Fruit fly (Drosophila melanogaster): ENCODE results near the gene Usp32.

The Usp32 gene

dm6 chr3L:19909234-19910053 lies 38.5 kb downstream of the Usp32 start (continued):
- TF ChIP-seq kni (GFP tag; optimal IDR thresholded peaks at IDR 0.05) (no peak), CG17802 (tag; optimal IDR thresholded peaks at IDR 0.05) (no peak), CG11093 (GFP tag; IDR thresholded peaks at IDR 0.05) (no peak), CG30020 (tag; optimal IDR thresholded peaks at IDR 0.05) (peak; percentile 38), dan (GFP tag; IDR thresholded peaks at IDR 0.05) (no peak), CG14965 (GFP tag; optimal IDR thresholded peaks at IDR 0.05; ENCODE audit: borderline replicate concordance) (no peak), BtbVII (GFP tag; optimal IDR thresholded peaks at IDR 0.05) (peak; percentile 29), C15 (GFP tag; IDR thresholded peaks at IDR 0.05) (no peak), CG13624 (GFP tag; optimal IDR thresholded peaks at IDR 0.05) (no peak), E2f2 (GFP tag; IDR thresholded peaks at IDR 0.05) (no peak), Elba2 (GFP tag; optimal IDR thresholded peaks at IDR 0.05) (peak; percentile 55), phol (tag; optimal IDR thresholded peaks at IDR 0.05) (peak; percentile 89), CG16779 (GFP tag; IDR thresholded peaks at IDR 0.05) (no peak), CG18619 (GFP tag; optimal IDR thresholded peaks at IDR 0.05) (no peak), zen2 (GFP tag; IDR thresholded peaks at IDR 0.05; ENCODE audit: partially characterized antibody) (no peak), her (GFP tag; optimal IDR thresholded peaks at IDR 0.05) (peak; percentile 14), CG13287 (GFP tag; IDR thresholded peaks at IDR 0.05; ENCODE audit: partially characterized antibody) (no peak; the same call in 1 of the 2 replicates), corto (GFP tag; optimal IDR thresholded peaks at IDR 0.05) (no peak), Oli (tag; optimal IDR thresholded peaks at IDR 0.05) (no peak), CG14441 (GFP tag; IDR thresholded peaks at IDR 0.05) (no peak), gsb-n (tag; optimal IDR thresholded peaks at IDR 0.05) (no peak), CG2202 (tag; optimal IDR thresholded peaks at IDR 0.05) (peak; percentile 15), CG10267 (tag; optimal IDR thresholded peaks at IDR 0.05) (peak; percentile 68), Lim3 (GFP tag; IDR thresholded peaks at IDR 0.05) (no peak), Gug (GFP tag; IDR thresholded peaks at IDR 0.05) (no peak), CG2199 (GFP tag; IDR thresholded peaks at IDR 0.05) (peak; percentile 9; the same call in 1 of the 3 replicates), Ssrp (tag; optimal IDR thresholded peaks at IDR 0.05) (no peak), CG8924 (tag; optimal IDR thresholded peaks at IDR 0.05) (peak; percentile 67), slou (GFP tag; optimal IDR thresholded peaks at IDR 0.05) (no peak), CG13424 (tag; optimal IDR thresholded peaks at IDR 0.05) (no peak), Pdp1 (GFP tag; optimal IDR thresholded peaks at IDR 0.05) (no peak), CG10321 (GFP tag; IDR thresholded peaks at IDR 0.05) (peak; percentile 89), CG18599 (GFP tag; optimal IDR thresholded peaks at IDR 0.05) (no peak), Sin3A (optimal IDR thresholded peaks at IDR 0.05) (peak; percentile 28), Dbx (GFP tag; IDR thresholded peaks at IDR 0.05) (no peak), slbo (GFP tag; IDR thresholded peaks at IDR 0.05) (no peak), CG8290 (GFP tag; optimal IDR thresholded peaks at IDR 0.05) (no peak), CG8290 (tag; optimal IDR thresholded peaks at IDR 0.05) (no peak), lilli (GFP tag; optimal IDR thresholded peaks at IDR 0.05) (no peak), CG17612 (GFP tag; IDR thresholded peaks at IDR 0.05) (no peak), Sry-δ (GFP tag; optimal IDR thresholded peaks at IDR 0.05) (peak; percentile 35), Hmr (GFP tag; optimal IDR thresholded peaks at IDR 0.05) (peak; percentile 54), CG11723 (GFP tag; optimal IDR thresholded peaks at IDR 0.05) (peak; percentile 14), CG6272 (GFP tag; IDR thresholded peaks at IDR 0.05) (no peak), ind (GFP tag; optimal IDR thresholded peaks at IDR 0.05) (no peak), rib (GFP tag; IDR thresholded peaks at IDR 0.05) (no peak)

Data from whole organism, embryonic.